Worm (Caenorhabditis elegans): ENCODE results near the gene ZC317.7.

DNA sequence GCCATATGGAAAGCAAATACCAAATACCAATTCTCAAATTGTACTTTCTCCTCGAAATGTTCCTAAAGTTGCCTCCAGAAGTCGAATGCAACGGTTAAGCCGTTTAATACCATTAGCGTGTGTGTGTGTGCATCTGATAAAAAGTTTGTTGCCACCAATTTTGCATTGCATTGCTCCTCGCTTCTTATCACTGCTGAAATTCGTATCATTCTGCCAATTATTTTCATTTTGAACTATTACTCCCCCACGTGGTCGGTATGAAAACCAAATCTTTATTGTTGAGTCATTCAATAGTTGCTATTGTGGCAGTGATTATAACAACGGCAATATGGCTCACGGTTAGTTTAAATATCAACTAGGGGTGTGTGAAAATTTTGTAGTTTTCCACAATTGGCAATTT is 19.4 kb upstream of the ZC317.7 start, which contains the start of gene T05C3.6:
- TF ChIP-seq F55B11.4 (tag; optimal IDR thresholded peaks at IDR 0.05; ENCODE audit: borderline replicate concordance, insufficient read depth), result no peak
- TF ChIP-seq madf-10 (tag; optimal IDR thresholded peaks at IDR 0.05), result no peak

Measured in whole organism, young adult.